Fruit fly (Drosophila melanogaster) S2 (cell line): ENCODE data around the gene tefu.

Source experiments
- CG8478 ChIP-seq: fragments of >200 bp; optimal IDR thresholded peaks from 2 replicates; lab custom pipeline; 2018
- CTCF ChIP-seq, 2 experiments: fragments of >200 bp; optimal IDR thresholded peaks; 2 replicates each; lab custom pipeline; 2018

Gene tefu

DNA sequence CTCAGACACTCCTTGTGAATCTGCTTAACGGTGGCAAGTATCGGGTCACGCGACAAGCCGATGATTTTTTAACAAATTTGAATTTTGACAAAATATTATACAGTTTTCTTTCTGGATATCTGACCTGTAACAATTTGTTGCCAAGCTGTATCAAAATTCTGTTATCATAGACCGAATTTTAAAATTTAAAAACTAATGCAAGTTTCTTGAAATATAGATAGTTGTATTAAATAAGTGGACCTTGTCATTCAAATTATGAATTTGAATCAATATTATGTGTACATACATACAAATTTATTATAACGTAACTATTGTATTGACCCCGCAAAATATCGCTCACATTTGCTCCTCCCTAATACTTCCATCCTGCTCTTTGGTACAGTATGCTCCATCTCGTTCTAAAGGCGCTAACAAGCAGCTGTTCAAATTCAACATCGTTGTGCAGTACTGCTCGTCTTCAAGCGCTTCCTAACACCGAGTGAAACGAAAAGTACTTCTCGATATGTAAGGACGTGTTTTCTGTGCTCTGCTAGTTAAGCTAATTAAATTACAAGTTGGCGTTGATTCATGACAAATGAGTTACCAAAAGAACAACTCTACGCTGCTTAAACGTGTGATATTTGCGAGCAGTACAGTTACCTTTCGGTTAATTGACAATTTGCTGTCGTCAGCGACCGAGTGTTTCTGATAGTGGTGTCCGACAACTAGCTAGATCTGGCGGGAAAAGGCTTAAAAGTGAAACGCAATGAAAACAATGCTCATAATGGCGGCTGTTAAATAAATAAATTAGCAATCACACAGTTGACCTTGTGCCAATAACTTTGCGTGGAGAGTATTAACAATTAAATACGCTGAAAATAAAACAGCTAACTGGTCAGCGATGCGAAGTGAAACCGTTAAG lies 45.7 kb downstream of the tefu start, which contains the start of the genes Kpc1 and CG42542:
Gene Kpc1, minus strand, starts transcription at position 77 of the 901 bp plus-strand sequence.
Gene CG42542, plus strand, starts transcription at position 465 of the 901 bp plus-strand sequence.
- TF ChIP-seq CG8478 (lab: Kevin White, UChicago) (no peak), CTCF (optimal IDR thresholded peaks at IDR 0.05; lab: Kevin White, UChicago) (no peak)
